Worm (Caenorhabditis elegans) whole organism, L3 larva: Measurements from ENCODE around the gene rpb-6.
A peak's percentile ranks its signal among the peaks of the same experiment; 100 is the strongest.

Source experiments
- aly-2 ChIP-seq: fragments of 150-350 bp; optimal IDR thresholded peaks from 2 replicates; lab custom pipeline; 2014; ENCODE audit warnings: missing biosample characterization, missing genetic modification characterization
- egl-27 ChIP-seq: sonication (generic microtip); optimal IDR thresholded peaks from 4 replicates; lab custom pipeline; 2017; ENCODE audit warnings: missing biosample characterization, missing genetic modification reagents, missing genetic modification characterization
- elt-3 ChIP-seq, 3 experiments: fragments of 150-350 bp in 1 of 3; sonication (generic microtip) in 2 of 3; optimal IDR thresholded peaks; 2 replicates in 2 of 3; 4 replicates in 1 of 3; lab custom pipeline; 2014 to 2017; ENCODE audit warnings: missing biosample characterization in 3 of 3, missing genetic modification characterization in 3 of 3
- fos-1 ChIP-seq: fragments of 150-350 bp; optimal IDR thresholded peaks from 2 replicates; lab custom pipeline; 2014; ENCODE audit warnings: missing biosample characterization, missing genetic modification characterization
- mdl-1 ChIP-seq: fragments of 150-350 bp; optimal IDR thresholded peaks from 2 replicates; lab custom pipeline; 2014; ENCODE audit warnings: missing biosample characterization, missing genetic modification characterization
- nhr-11 ChIP-seq: fragments of 150-350 bp; optimal IDR thresholded peaks from 2 replicates; lab custom pipeline; 2014; ENCODE audit warnings: missing biosample characterization, missing genetic modification characterization
- nhr-28 ChIP-seq: fragments of 150-350 bp; optimal IDR thresholded peaks from 2 replicates; lab custom pipeline; 2014; ENCODE audit warnings: missing biosample characterization, missing genetic modification characterization
- nhr-76 ChIP-seq: fragments of 150-350 bp; sonication (generic microtip); optimal IDR thresholded peaks from 5 replicates; lab custom pipeline; 2014; ENCODE audit warnings: missing biosample characterization, missing genetic modification characterization
- pqm-1 ChIP-seq: fragments of 150-350 bp; optimal IDR thresholded peaks from 2 replicates; lab custom pipeline; 2017; ENCODE audit warnings: missing biosample characterization, missing genetic modification characterization, inconsistent platforms
- skn-1 ChIP-seq: fragments of 150-350 bp; optimal IDR thresholded peaks from 2 replicates; lab custom pipeline; 2014; ENCODE audit warnings: missing biosample characterization, missing genetic modification characterization
- snpc-4 ChIP-seq: fragments of 150-350 bp; optimal IDR thresholded peaks from 2 replicates; lab custom pipeline; 2014; ENCODE audit warnings: missing biosample characterization, missing genetic modification characterization
- unc-39 ChIP-seq: sonication (generic microtip); optimal IDR thresholded peaks from 4 replicates; lab custom pipeline; 2017; ENCODE audit warnings: missing biosample characterization, missing genetic modification characterization
- zag-1 ChIP-seq: fragments of 150-350 bp; optimal IDR thresholded peaks from 2 replicates; lab custom pipeline; 2014; ENCODE audit warnings: missing biosample characterization, missing genetic modification characterization

DNA sequence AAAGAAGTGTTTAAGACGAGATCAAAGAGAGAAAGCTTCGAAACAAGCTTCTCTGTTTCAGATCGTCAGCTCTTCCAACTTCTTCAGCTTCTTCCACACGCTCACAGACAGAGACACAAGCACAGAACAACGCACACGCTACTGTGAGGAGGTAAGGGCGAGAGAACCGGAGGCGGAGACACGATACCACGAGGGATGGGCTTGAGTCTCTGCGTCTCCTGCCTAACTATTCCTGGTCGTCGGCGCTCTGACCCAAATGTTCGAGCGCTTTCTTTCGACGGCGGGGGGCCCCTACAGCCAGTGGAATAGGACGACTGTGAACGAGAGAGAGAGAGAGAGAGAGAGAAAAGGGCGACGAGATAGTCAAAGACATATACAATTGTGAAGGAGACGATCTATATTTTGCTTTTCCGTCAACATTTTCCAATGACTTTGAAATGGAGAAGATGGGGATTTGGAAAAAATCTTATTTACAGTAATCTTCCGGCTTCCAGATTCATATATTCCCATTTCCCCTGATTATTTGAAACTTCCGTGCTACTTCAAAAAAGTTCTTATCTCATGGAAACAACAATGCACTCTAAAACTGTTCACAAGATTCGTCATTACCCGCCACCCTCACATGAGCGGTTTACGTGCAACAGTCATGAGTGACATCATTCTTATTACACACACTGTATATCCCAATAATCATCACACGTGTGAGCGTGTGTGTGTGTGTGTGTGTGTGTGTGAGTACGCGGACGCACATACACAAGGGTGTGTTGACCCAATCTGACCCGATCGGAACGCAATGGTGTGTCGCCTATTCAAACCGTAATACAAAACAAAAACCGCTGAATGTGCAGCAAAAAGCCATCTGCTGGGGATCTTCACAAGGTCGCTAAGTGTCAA, 30.2 kb upstream of the rpb-6 start:
- TF ChIP-seq nhr-28 (no peak), aly-2 (no peak), elt-3 (tag; optimal IDR thresholded peaks at IDR 0.05; lab: Kevin White, UChicago) (no peak), snpc-4 (tag; lab: Kevin White, UChicago) (peak; percentile 74), fos-1 (tag; lab: Kevin White, UChicago) (peak; percentile 48), nhr-11 (peak; percentile 84), zag-1 (tag; lab: Kevin White, UChicago) (no peak), skn-1 (tag; lab: Kevin White, UChicago) (peak; percentile 46), pqm-1 (tag; lab: Kevin White, UChicago) (peak; percentile 63), egl-27 (tag; lab: Kevin White, UChicago) (peak; percentile 64), mdl-1 (tag; lab: Kevin White, UChicago) (peak; percentile 89), unc-39 (tag; lab: Kevin White, UChicago) (no peak), nhr-76 (no peak)
